Fruit fly (Drosophila melanogaster): ENCODE data around the gene CG11586.

DNA sequence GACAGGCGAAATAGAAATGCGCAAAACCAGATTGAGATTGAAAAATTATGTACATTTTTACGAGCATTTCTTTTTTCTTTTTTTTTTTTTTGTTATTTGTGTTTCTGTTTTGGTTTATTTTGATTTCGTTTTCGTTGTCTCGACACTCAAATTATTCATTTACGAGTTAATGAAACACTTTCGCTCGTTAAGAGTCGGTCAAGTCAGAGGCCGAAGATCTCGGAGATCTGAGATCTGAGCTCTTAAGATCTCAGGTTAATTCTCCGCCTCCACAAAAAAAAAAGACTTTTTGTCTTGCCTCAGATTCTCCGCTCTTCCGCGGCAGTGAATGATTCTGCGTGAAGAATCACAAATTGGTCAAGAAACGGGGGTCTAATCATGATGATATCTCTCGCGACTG, 3.6 kb upstream of the CG11586 start:
- TF ChIP-seq CG8478 (optimal IDR thresholded peaks at IDR 0.05) (no peak), CTCF (optimal IDR thresholded peaks at IDR 0.05) (no peak)
